Worm (Caenorhabditis elegans) whole organism, late embryonic: ENCODE data around the gene ZK1248.17.

ENCODE experiments used
- F13H6.1 ChIP-seq: sonication (generic microtip); optimal IDR thresholded peaks from 2 replicates; lab custom pipeline; 2016; ENCODE audit warnings: missing genetic modification characterization, missing compliant biosample characterization
- ama-1 ChIP-seq: fragments of 150-350 bp; optimal IDR thresholded peaks from 2 replicates; lab custom pipeline; 2014
- ceh-2 ChIP-seq: sonication (generic microtip); optimal IDR thresholded peaks from 2 replicates; lab custom pipeline; 2016; ENCODE audit warnings: missing genotype, missing genetic modification characterization, missing compliant biosample characterization
- ceh-9 ChIP-seq: sonication (generic microtip); optimal IDR thresholded peaks from 2 replicates; lab custom pipeline; 2016; ENCODE audit warnings: mild to moderate bottlenecking, missing genetic modification characterization, inconsistent platforms, missing compliant biosample characterization
- dve-1 ChIP-seq: sonication (generic microtip); optimal IDR thresholded peaks from 2 replicates; lab custom pipeline; 2017; ENCODE audit warnings: antibody characterized with exemption, mild to moderate bottlenecking, missing genetic modification characterization, missing compliant biosample characterization
- elt-2 ChIP-seq: sonication (generic microtip); optimal IDR thresholded peaks from 2 replicates; lab custom pipeline; 2016; ENCODE audit warnings: missing genetic modification reagents, missing genetic modification characterization, missing compliant biosample characterization
- gmeb-2 ChIP-seq: sonication (generic microtip); optimal IDR thresholded peaks from 2 replicates; lab custom pipeline; 2016; ENCODE audit warnings: missing genetic modification characterization, inconsistent platforms, missing compliant biosample characterization
- mec-3 ChIP-seq: sonication (generic microtip); optimal IDR thresholded peaks from 2 replicates; lab custom pipeline; 2016; ENCODE audit warnings: borderline replicate concordance, missing genetic modification characterization, missing compliant biosample characterization
- nfya-1 ChIP-seq: sonication (generic microtip); optimal IDR thresholded peaks from 2 replicates; lab custom pipeline; 2017; ENCODE audit warnings: missing genetic modification characterization, mild to moderate bottlenecking, missing compliant biosample characterization, antibody characterized with exemption, moderate library complexity
- nhr-11 ChIP-seq: fragments of 150-350 bp; optimal IDR thresholded peaks from 2 replicates; lab custom pipeline; 2014; ENCODE audit warnings: missing biosample characterization, missing genetic modification characterization
- odd-2 ChIP-seq: sonication (generic microtip); optimal IDR thresholded peaks from 2 replicates; lab custom pipeline; 2017; ENCODE audit warnings: antibody characterized with exemption, mild to moderate bottlenecking, missing genetic modification characterization, missing compliant biosample characterization
- pat-9 ChIP-seq: fragments of 200-800 bp; sonication (Bioruptor generic); optimal IDR thresholded peaks from 2 replicates; lab custom pipeline; 2018; ENCODE audit warnings: mild to moderate bottlenecking, missing genetic modification characterization, moderate library complexity, missing compliant biosample characterization
- pqm-1 ChIP-seq: sonication (generic microtip); optimal IDR thresholded peaks from 2 replicates; lab custom pipeline; 2016; ENCODE audit warnings: missing genetic modification characterization, missing compliant biosample characterization
- sox-2 ChIP-seq: fragments of 200-800 bp; sonication (Bioruptor generic); IDR thresholded peaks from 2 replicates; pipeline ENCODE4 v1.3.6; 2022; ENCODE audit warnings: missing genetic modification reagents, missing genetic modification characterization, missing compliant biosample characterization

DNA sequence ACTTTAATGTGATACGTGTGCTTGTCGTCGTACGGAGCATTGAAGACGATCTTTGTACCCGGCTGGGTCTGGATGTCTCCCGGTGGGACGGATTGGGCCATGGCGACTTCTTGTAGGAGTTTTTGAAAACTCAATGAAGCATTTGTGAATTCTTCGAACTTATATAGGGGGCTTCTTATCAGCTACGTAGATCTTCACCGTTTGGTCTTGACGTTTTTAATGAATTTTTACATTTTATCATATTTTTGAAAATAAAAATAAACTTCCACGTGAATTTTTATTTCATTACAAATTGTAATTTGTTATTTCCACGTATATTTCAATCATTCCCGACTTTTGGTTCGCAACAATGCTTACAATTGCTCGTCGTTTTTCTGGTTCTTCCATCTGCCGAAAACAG is 35.1 kb downstream of the ZK1248.17 start, which contains the start of the genes msp-64 and ZK1248.5:
- TF ChIP-seq gmeb-2 (tag; lab: Kevin White, UChicago): no peak
- TF ChIP-seq nfya-1 (tag; lab: Kevin White, UChicago): no peak
- TF ChIP-seq pat-9: no peak
- no peak for TF ChIP-seq pqm-1 (tag; lab: Kevin White, UChicago)
- no peak for TF ChIP-seq mec-3 (tag; lab: Kevin White, UChicago)
- no peak for TF ChIP-seq nhr-11 (tag; lab: Kevin White, UChicago)
- no peak for TF ChIP-seq ceh-9 (tag; lab: Kevin White, UChicago)
- TF ChIP-seq ama-1 (lab: Kevin White, UChicago): no peak
- no peak for TF ChIP-seq F13H6.1 (tag; lab: Kevin White, UChicago)
- no peak for TF ChIP-seq ceh-2 (tag; lab: Kevin White, UChicago)
- no peak for TF ChIP-seq elt-2 (tag; lab: Kevin White, UChicago)
- no peak for TF ChIP-seq sox-2 (GFP tag; lab: Robert Waterston, UW)
- TF ChIP-seq odd-2 (tag; lab: Kevin White, UChicago): no peak
- no peak for TF ChIP-seq dve-1
